Worm (Caenorhabditis elegans) whole organism, young adult: ENCODE data around the gene spcs-3.

Experiments
- bed-1 ChIP-seq: fragments of 200-800 bp; sonication (Bioruptor generic); IDR thresholded peaks from 2 replicates; pipeline ENCODE4 v1.3.6; 2022; ENCODE audit warnings: missing genetic modification reagents, missing genetic modification characterization, missing compliant biosample characterization
- ceh-100 ChIP-seq: fragments of 200-800 bp; sonication (Bioruptor generic); IDR thresholded peaks from 2 replicates; pipeline ENCODE4 v1.3.6; 2022; ENCODE audit warnings: missing genetic modification reagents, missing genetic modification characterization, missing compliant biosample characterization
- chd-7 ChIP-seq: sonication (generic microtip); optimal IDR thresholded peaks from 2 replicates; lab custom pipeline; 2016; ENCODE audit warnings: mild to moderate bottlenecking, missing genetic modification characterization, moderate library complexity, missing compliant biosample characterization
- nfya-2 ChIP-seq: fragments of 200-800 bp; sonication (Bioruptor generic); IDR thresholded peaks from 2 replicates; pipeline ENCODE4 v1.3.6; 2022; ENCODE audit warnings: missing genetic modification reagents, missing genetic modification characterization, missing compliant biosample characterization
- sdz-38 ChIP-seq: sonication (generic microtip); optimal IDR thresholded peaks from 2 replicates; lab custom pipeline; 2016; ENCODE audit warnings: missing genotype, missing genetic modification characterization, missing compliant biosample characterization

- TF ChIP-seq chd-7 (tag; lab: Kevin White, UChicago) (no peak), nfya-2 (no peak), ceh-100 (no peak), bed-1 (no peak), sdz-38 (tag; lab: Kevin White, UChicago) (no peak)
Measured at ce11 chrIII:8036497-8036896, 8.3 kb upstream of the spcs-3 start.
